Fruit fly (Drosophila melanogaster): Measurements from ENCODE around the gene Trissin.

DNA sequence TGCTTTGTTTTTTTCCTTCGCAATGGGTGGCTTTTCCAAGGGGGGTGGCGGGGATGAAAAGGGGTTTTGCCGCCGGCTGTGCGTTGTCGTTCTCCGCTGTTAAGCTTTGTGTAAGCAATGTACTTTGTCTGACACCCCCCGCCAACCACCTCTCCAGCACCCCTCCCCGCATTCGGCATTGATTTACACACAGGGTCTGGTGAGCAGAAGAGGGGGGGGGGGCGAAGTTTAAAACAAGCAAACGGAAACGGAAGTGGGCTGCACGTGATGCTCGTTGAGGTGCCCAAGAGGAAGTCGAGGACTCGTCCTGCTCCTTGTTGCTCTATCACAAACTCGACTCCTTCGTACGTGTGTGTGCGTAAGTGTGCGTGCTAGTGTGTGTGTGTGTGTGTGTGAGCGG is 31.9 kb upstream of the Trissin start:
- TF ChIP-seq CTCF (optimal IDR thresholded peaks at IDR 0.05): no peak
- TF ChIP-seq CG8478 (optimal IDR thresholded peaks at IDR 0.05): no peak

Measured in S2 (cell line).